Worm (Caenorhabditis elegans) whole organism, L1 larva: ENCODE measurements around the gene C33H5.2.

Experiments used
- ceh-82 ChIP-seq, 3 experiments: fragments of 150-350 bp in 1 of 3; sonication (generic microtip) in 2 of 3; optimal IDR thresholded peaks; 2 replicates each; lab custom pipeline; 2014 to 2017; ENCODE audit warnings: missing biosample characterization in 3 of 3, missing genetic modification characterization in 3 of 3
- ces-1 ChIP-seq: fragments of 150-350 bp; optimal IDR thresholded peaks from 2 replicates; lab custom pipeline; 2014; ENCODE audit warnings: missing biosample characterization, missing genetic modification reagents, missing genetic modification characterization
- ets-5 ChIP-seq: fragments of 200-800 bp; sonication (Bioruptor generic); IDR thresholded peaks from 2 replicates; pipeline ENCODE4 v1.3.6; 2022; ENCODE audit warnings: missing genetic modification characterization, missing compliant biosample characterization
- fkh-10 ChIP-seq: sonication (generic microtip); optimal IDR thresholded peaks from 2 replicates; lab custom pipeline; 2017; ENCODE audit warnings: missing biosample characterization, missing genetic modification reagents, missing genetic modification characterization
- fkh-4 ChIP-seq: sonication (generic microtip); optimal IDR thresholded peaks from 2 replicates; lab custom pipeline; 2016; ENCODE audit warnings: missing compliant biosample characterization, missing genetic modification characterization, borderline replicate concordance
- irx-1 ChIP-seq: sonication (generic microtip); optimal IDR thresholded peaks from 2 replicates; lab custom pipeline; 2016; ENCODE audit warnings: missing genetic modification characterization, missing compliant biosample characterization
- lin-13 ChIP-seq: fragments of 150-350 bp; optimal IDR thresholded peaks from 2 replicates; lab custom pipeline; 2014; ENCODE audit warnings: missing biosample characterization, missing genetic modification reagents, missing genetic modification characterization
- lin-39 ChIP-seq: fragments of 150-350 bp; optimal IDR thresholded peaks from 2 replicates; lab custom pipeline; 2014; ENCODE audit warnings: missing biosample characterization, missing genetic modification reagents, missing genetic modification characterization
- skn-1 ChIP-seq: fragments of 150-350 bp; optimal IDR thresholded peaks from 2 replicates; lab custom pipeline; 2014; ENCODE audit warnings: missing biosample characterization, missing genetic modification characterization
- snpc-4 ChIP-seq: fragments of 150-350 bp; optimal IDR thresholded peaks from 2 replicates; lab custom pipeline; 2014; ENCODE audit warnings: missing biosample characterization, missing genetic modification characterization
- unc-130 ChIP-seq: fragments of 150-350 bp; optimal IDR thresholded peaks from 2 replicates; lab custom pipeline; 2017; ENCODE audit warnings: missing biosample characterization, missing genetic modification characterization, inconsistent platforms
- unc-62 ChIP-seq: fragments of 150-350 bp; optimal IDR thresholded peaks from 2 replicates; lab custom pipeline; 2014; ENCODE audit warnings: missing biosample characterization, missing genetic modification reagents, missing genetic modification characterization

DNA sequence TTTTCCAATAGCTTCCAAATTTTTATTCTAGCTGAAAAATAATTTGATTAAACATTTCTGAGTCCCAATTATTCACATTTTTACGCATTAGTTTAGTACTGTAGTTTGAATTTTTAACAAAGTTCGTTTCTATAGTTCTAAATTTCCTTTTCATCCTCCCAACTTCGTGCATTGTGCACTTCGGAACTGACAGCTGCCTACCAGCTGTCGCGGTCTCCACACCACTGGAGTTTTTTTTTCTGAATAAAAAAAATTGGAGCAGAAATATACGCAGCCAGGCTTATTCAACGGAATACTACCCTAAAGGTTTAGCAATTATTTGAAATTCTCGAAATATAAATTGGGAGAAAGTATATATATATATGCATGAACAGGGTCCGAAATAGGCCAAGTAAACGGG lies 44.4 kb downstream of the C33H5.2 start:
- no peak for TF ChIP-seq irx-1
- TF ChIP-seq fkh-10, result no peak
- no peak for TF ChIP-seq ceh-82 (tag; optimal IDR thresholded peaks at IDR 0.05; lab: Kevin White, UChicago)
- TF ChIP-seq fkh-4, result no peak
- TF ChIP-seq ets-5 (GFP tag; lab: Robert Waterston, UW), result no peak
- no peak for TF ChIP-seq skn-1 (tag; lab: Kevin White, UChicago)
- no peak for TF ChIP-seq lin-13 (GFP tag; lab: Kevin White, UChicago)
- no peak for TF ChIP-seq unc-62
- TF ChIP-seq ces-1 (GFP tag; lab: Kevin White, UChicago), result no peak
- no peak for TF ChIP-seq snpc-4
- TF ChIP-seq lin-39 (tag; lab: Kevin White, UChicago), result no peak
- TF ChIP-seq unc-130, result no peak
